Fruit fly (Drosophila melanogaster) whole organism, wandering third instar larva: ENCODE measurements around the gene shop.

Experiments used
- Abd-B ChIP-seq: fragments of >200 bp; optimal IDR thresholded peaks from 2 replicates; lab custom pipeline; 2017; ENCODE audit warnings: missing biosample characterization, missing genetic modification characterization
- CG32264 ChIP-seq: fragments of 200-800 bp; sonication (Bioruptor generic); optimal IDR thresholded peaks from 2 replicates; lab custom pipeline; 2016; ENCODE audit warnings: missing biosample characterization, missing genetic modification characterization
- CG9705 ChIP-seq: fragments of 200-800 bp; sonication (Bioruptor generic); optimal IDR thresholded peaks from 2 replicates; lab custom pipeline; 2018; ENCODE audit warnings: missing biosample characterization, mild to moderate bottlenecking, missing genetic modification characterization
- CrebA ChIP-seq: fragments of 200-800 bp; sonication (Bioruptor generic); optimal IDR thresholded peaks from 2 replicates; lab custom pipeline; 2016; ENCODE audit warnings: missing biosample characterization, mild to moderate bottlenecking, missing genetic modification characterization, borderline replicate concordance
- Dfd ChIP-seq: fragments of >200 bp; optimal IDR thresholded peaks from 2 replicates; lab custom pipeline; 2017; ENCODE audit warnings: missing biosample characterization, missing genetic modification characterization
- Dif ChIP-seq: fragments of 200-275, 200-300 bp; sonication (Bioruptor generic); optimal IDR thresholded peaks from 2 replicates; lab custom pipeline; 2018; ENCODE audit warnings: missing biosample characterization, missing genetic modification characterization; ENCODE audit not compliant: partially characterized antibody
- GATAd ChIP-seq: sonication (Bioruptor generic); optimal IDR thresholded peaks from 2 replicates; lab custom pipeline; 2016; ENCODE audit warnings: missing biosample characterization, missing genetic modification characterization
- HLH106 ChIP-seq: fragments of 200-800 bp; optimal IDR thresholded peaks from 3 replicates; lab custom pipeline; 2019; ENCODE audit warnings: missing biosample characterization, mild to moderate bottlenecking, missing genetic modification characterization, moderate library complexity
- Hr78 ChIP-seq: fragments of >200 bp; optimal IDR thresholded peaks from 2 replicates; lab custom pipeline; 2017; ENCODE audit warnings: missing biosample characterization, missing genetic modification characterization
- Jra ChIP-seq: sonication (Bioruptor generic); optimal IDR thresholded peaks from 2 replicates; lab custom pipeline; 2016; ENCODE audit warnings: missing biosample characterization, missing genetic modification characterization
- Mio ChIP-seq: sonication (Bioruptor generic); optimal IDR thresholded peaks from 2 replicates; lab custom pipeline; 2016; ENCODE audit warnings: missing biosample characterization, missing genetic modification characterization
- Myc ChIP-seq: fragments of >200 bp; optimal IDR thresholded peaks from 2 replicates; lab custom pipeline; 2017
- N ChIP-seq: fragments of >200 bp; optimal IDR thresholded peaks from 2 replicates; lab custom pipeline; 2018; ENCODE audit warnings: missing biosample characterization, missing external identifiers, missing genetic modification characterization
- OdsH ChIP-seq: fragments of 200-800 bp; sonication (Bioruptor generic); optimal IDR thresholded peaks from 2 replicates; lab custom pipeline; 2016; ENCODE audit warnings: missing biosample characterization, mild to moderate bottlenecking, missing genetic modification characterization
- Rel ChIP-seq, 2 experiments: fragments of 200-800 bp; sonication (Bioruptor generic) in 1 of 2; optimal IDR thresholded peaks; 2 replicates in 1 of 2; 3 replicates in 1 of 2; lab custom pipeline; 2016 to 2019; ENCODE audit warnings: mild to moderate bottlenecking in 2 of 2, missing biosample characterization in 2 of 2, missing genetic modification characterization in 2 of 2, moderate library complexity in 1 of 2
- Sp1 ChIP-seq: fragments of 200-800 bp; sonication (Bioruptor generic); optimal IDR thresholded peaks from 3 replicates; lab custom pipeline; 2019; ENCODE audit warnings: missing biosample characterization, mild to moderate bottlenecking, missing genetic modification characterization, moderate library complexity
- Vsx2 ChIP-seq: fragments of 200-300, 225-300 bp; sonication (Bioruptor generic); optimal IDR thresholded peaks from 2 replicates; lab custom pipeline; 2018; ENCODE audit warnings: missing biosample characterization, missing genetic modification characterization; ENCODE audit not compliant: partially characterized antibody
- brk ChIP-seq: fragments of 200-800 bp; sonication (Bioruptor generic); optimal IDR thresholded peaks from 2 replicates; lab custom pipeline; 2016; ENCODE audit warnings: missing biosample characterization, mild to moderate bottlenecking, missing genetic modification characterization
- dl ChIP-seq, 2 experiments: fragments of 175-275, 200-275 bp in 1 of 2; fragments of 200-275 bp in 1 of 2; sonication (Bioruptor generic); optimal IDR thresholded peaks; lab custom pipeline; 2018; ENCODE audit warnings: mild to moderate bottlenecking in 2 of 2, missing biosample characterization in 2 of 2, missing genetic modification characterization in 2 of 2, moderate library complexity in 2 of 2; ENCODE audit not compliant: partially characterized antibody in 2 of 2, insufficient read depth in 1 of 2
- dmrt93B ChIP-seq: fragments of 200-800 bp; sonication (Bioruptor generic); optimal IDR thresholded peaks from 2 replicates; lab custom pipeline; 2018; ENCODE audit warnings: missing biosample characterization, mild to moderate bottlenecking, missing genetic modification characterization
- dsf ChIP-seq: sonication (Bioruptor generic); optimal IDR thresholded peaks from 2 replicates; lab custom pipeline; 2016; ENCODE audit warnings: missing biosample characterization, missing genetic modification characterization, borderline replicate concordance
- ey ChIP-seq: fragments of 200-800 bp; sonication (Bioruptor generic); optimal IDR thresholded peaks from 2 replicates; lab custom pipeline; 2016; ENCODE audit warnings: missing biosample characterization, missing genetic modification characterization
- foxo ChIP-seq, 2 experiments: fragments of 200-800 bp; sonication (Bioruptor generic); optimal IDR thresholded peaks; 2 replicates in 1 of 2; 3 replicates in 1 of 2; lab custom pipeline; 2016 to 2017; ENCODE audit warnings: missing biosample characterization in 2 of 2, missing genetic modification characterization in 2 of 2
- fru ChIP-seq: fragments of 200-800 bp; sonication (Bioruptor generic); optimal IDR thresholded peaks from 3 replicates; lab custom pipeline; 2016; ENCODE audit warnings: missing biosample characterization, mild to moderate bottlenecking, missing genetic modification characterization
- h ChIP-seq: fragments of 200-800 bp; sonication (Bioruptor generic); optimal IDR thresholded peaks from 3 replicates; lab custom pipeline; 2016; ENCODE audit warnings: missing biosample characterization, mild to moderate bottlenecking, missing genetic modification characterization
- jim ChIP-seq: fragments of 175-275, 200-325 bp; sonication (Bioruptor generic); optimal IDR thresholded peaks from 2 replicates; lab custom pipeline; 2016; ENCODE audit warnings: missing biosample characterization, mild to moderate bottlenecking, missing genetic modification characterization
- pan ChIP-seq: fragments of >200 bp; optimal IDR thresholded peaks from 2 replicates; lab custom pipeline; 2017
- psq ChIP-seq: fragments of 200-800 bp; sonication (Bioruptor generic); optimal IDR thresholded peaks from 3 replicates; lab custom pipeline; 2017; ENCODE audit warnings: missing biosample characterization, mild to moderate bottlenecking, missing genetic modification characterization, moderate library complexity
- rgr ChIP-seq: fragments of 200-800 bp; sonication (Bioruptor generic); optimal IDR thresholded peaks from 3 replicates; lab custom pipeline; 2016; ENCODE audit warnings: missing biosample characterization, mild to moderate bottlenecking, missing genetic modification characterization
- sage ChIP-seq: fragments of 200-800 bp; sonication (Bioruptor generic); optimal IDR thresholded peaks from 2 replicates; lab custom pipeline; 2016; ENCODE audit warnings: missing biosample characterization, mild to moderate bottlenecking, missing genetic modification characterization
- tai ChIP-seq: sonication (Bioruptor generic); optimal IDR thresholded peaks from 2 replicates; lab custom pipeline; 2016; ENCODE audit warnings: missing biosample characterization, missing genetic modification characterization
- usp ChIP-seq: fragments of >200 bp; optimal IDR thresholded peaks from 2 replicates; lab custom pipeline; 2017; ENCODE audit warnings: missing biosample characterization, missing genetic modification characterization
- woc ChIP-seq: sonication (Bioruptor generic); optimal IDR thresholded peaks from 2 replicates; lab custom pipeline; 2016; ENCODE audit warnings: missing biosample characterization, mild to moderate bottlenecking, missing genetic modification characterization

Gene shop

dm6 chrX:18868142-18868541, 19.8 kb upstream of the shop start:
- TF ChIP-seq sage (GFP tag; lab: Kevin White, UChicago) (no peak), psq (GFP tag; lab: Kevin White, UChicago) (no peak), Rel (GFP tag; optimal IDR thresholded peaks at IDR 0.05; lab: Kevin White, UChicago) (no peak), Rel (tag; optimal IDR thresholded peaks at IDR 0.05; lab: Kevin White, UChicago) (no peak)
- TF ChIP-seq, all 38 proteins: peak for 0

- no peak for TF ChIP-seq CG32264 (GFP tag; lab: Kevin White, UChicago)
- TF ChIP-seq psq (GFP tag; lab: Kevin White, UChicago) = peak; percentile 73
- TF ChIP-seq, all 38 proteins: peak for 1
Measured at dm6 chrX:18866289-18866832, 18.0 kb upstream of the shop start.

- TF ChIP-seq sage (GFP tag; lab: Kevin White, UChicago) (no peak), CG32264 (GFP tag; lab: Kevin White, UChicago) (no peak), Myc (no peak), Dif (GFP tag; lab: Kevin White, UChicago) (peak; percentile 19), Vsx2 (GFP tag; lab: Kevin White, UChicago) (no peak), foxo (GFP tag; optimal IDR thresholded peaks at IDR 0.05; lab: Kevin White, UChicago) (no peak), Mio (no peak), dsf (no peak), OdsH (no peak), ey (no peak), dmrt93B (GFP tag; lab: Kevin White, UChicago) (no peak), rgr (GFP tag; lab: Kevin White, UChicago) (no peak), GATAd (no peak), h (GFP tag; lab: Kevin White, UChicago) (no peak), brk (GFP tag; lab: Kevin White, UChicago) (no peak), Abd-B (GFP tag; lab: Kevin White, UChicago) (no peak), Jra (GFP tag; lab: Kevin White, UChicago) (no peak), Dfd (GFP tag; lab: Kevin White, UChicago) (no peak), fru (GFP tag; lab: Kevin White, UChicago) (no peak), usp (GFP tag; lab: Kevin White, UChicago) (no peak), dl (GFP tag; optimal IDR thresholded peaks at IDR 0.05; lab: Kevin White, UChicago; ENCODE audit: insufficient read depth in 1 of 2, partially characterized antibody in 2 of 2) (peak in 1 of 2 experiments; percentile 61), Hr78 (GFP tag; lab: Kevin White, UChicago) (no peak), Sp1 (GFP tag; lab: Kevin White, UChicago) (no peak), Rel (GFP tag; optimal IDR thresholded peaks at IDR 0.05; lab: Kevin White, UChicago) (no peak), Rel (tag; optimal IDR thresholded peaks at IDR 0.05; lab: Kevin White, UChicago) (peak; percentile 52), jim (GFP tag; lab: Kevin White, UChicago) (no peak), N (GFP tag; lab: Kevin White, UChicago) (no peak), pan (lab: Kevin White, UChicago) (no peak), tai (GFP tag; lab: Kevin White, UChicago) (no peak), psq (GFP tag; lab: Kevin White, UChicago) (peak; percentile 82), HLH106 (tag; lab: Kevin White, UChicago) (no peak), woc (GFP tag; lab: Kevin White, UChicago) (no peak), CrebA (GFP tag; lab: Kevin White, UChicago) (no peak), CG9705 (GFP tag; lab: Kevin White, UChicago) (no peak)
Measured at dm6 chrX:18864483-18865358, 16.4 kb upstream of the shop start.
